Fruit fly (Drosophila melanogaster) whole organism, embryonic: Measurements from ENCODE around the gene Iris.

Source experiments
- ATbp ChIP-seq: fragments of 200-800 bp; sonication (Bioruptor generic); optimal IDR thresholded peaks from 2 replicates; lab custom pipeline; 2017; ENCODE audit warnings: missing biosample characterization, mild to moderate bottlenecking, missing genetic modification characterization, missing genetic modification reagents
- Atf6 ChIP-seq: fragments of 200-800 bp; sonication (Bioruptor generic); IDR thresholded peaks from 2 replicates; pipeline ENCODE4 v1.3.6; 2022; ENCODE audit warnings: missing biosample characterization, missing genetic modification characterization
- Awh ChIP-seq: fragments of 200-800 bp; sonication (Bioruptor generic); IDR thresholded peaks from 2 replicates; pipeline ENCODE4, ENCODE4 v1.3.6; 2022; ENCODE audit warnings: missing biosample characterization, missing genetic modification characterization
- CG10147 ChIP-seq: fragments of 200-800 bp; sonication (Bioruptor generic); optimal IDR thresholded peaks from 2 replicates; lab custom pipeline; 2019; ENCODE audit warnings: missing biosample characterization, mild to moderate bottlenecking, missing genetic modification characterization, moderate library complexity
- CG12299 ChIP-seq: fragments of 200-800 bp; sonication (Bioruptor generic); optimal IDR thresholded peaks from 2 replicates; lab custom pipeline; 2018; ENCODE audit warnings: missing biosample characterization, mild to moderate bottlenecking, missing genetic modification characterization
- CG13123 ChIP-seq: fragments of 200-800 bp; sonication (Bioruptor generic); optimal IDR thresholded peaks from 2 replicates; lab custom pipeline; 2016; ENCODE audit warnings: missing biosample characterization, missing genetic modification characterization
- CG16813 ChIP-seq: fragments of 200-800 bp; sonication (Bioruptor generic); IDR thresholded peaks from 3 replicates; pipeline ENCODE4 v1.3.6; 2022; ENCODE audit warnings: missing biosample characterization, missing genetic modification characterization; ENCODE audit not compliant: partially characterized antibody
- CG17385 ChIP-seq: fragments of 200-800 bp; sonication (Bioruptor generic); optimal IDR thresholded peaks from 3 replicates; lab custom pipeline; 2018; ENCODE audit warnings: missing biosample characterization, mild to moderate bottlenecking, missing genetic modification characterization
- CG2678 ChIP-seq: fragments of 200-800 bp; sonication (Bioruptor generic); optimal IDR thresholded peaks from 3 replicates; lab custom pipeline; 2019; ENCODE audit warnings: missing biosample characterization, mild to moderate bottlenecking, missing genetic modification characterization, moderate library complexity
- CG3163 ChIP-seq: fragments of 200-800 bp; sonication (Bioruptor generic); optimal IDR thresholded peaks from 3 replicates; lab custom pipeline; 2016; ENCODE audit warnings: missing biosample characterization, missing genetic modification characterization
- CG3995 ChIP-seq: fragments of 200-800 bp; sonication (Bioruptor generic); optimal IDR thresholded peaks from 3 replicates; lab custom pipeline; 2016; ENCODE audit warnings: missing biosample characterization, missing genetic modification characterization
- CG4707 ChIP-seq: fragments of 200-800 bp; sonication (Bioruptor generic); optimal IDR thresholded peaks from 2 replicates; lab custom pipeline; 2018; ENCODE audit warnings: missing biosample characterization, mild to moderate bottlenecking, missing genetic modification characterization, moderate library complexity
- CG6683 ChIP-seq: fragments of 200-800 bp; sonication (Bioruptor generic); optimal IDR thresholded peaks from 2 replicates; lab custom pipeline; 2017; ENCODE audit warnings: missing biosample characterization, mild to moderate bottlenecking, missing genetic modification characterization, missing genetic modification reagents
- CG7786 ChIP-seq: fragments of 200-800 bp; sonication (Bioruptor generic); optimal IDR thresholded peaks from 2 replicates; lab custom pipeline; 2016; ENCODE audit warnings: missing biosample characterization, missing genetic modification characterization
- CG8478 ChIP-seq: fragments of >200 bp; optimal IDR thresholded peaks from 2 replicates; lab custom pipeline; 2018
- CG8944 ChIP-seq: fragments of 200-800 bp; sonication (Bioruptor generic); optimal IDR thresholded peaks from 3 replicates; lab custom pipeline; 2016; ENCODE audit warnings: missing biosample characterization, missing genetic modification characterization
- CG9215 ChIP-seq: fragments of 200-800 bp; sonication (Bioruptor generic); IDR thresholded peaks from 2 replicates; pipeline ENCODE4 v1.3.6; 2022; ENCODE audit warnings: missing biosample characterization, missing genetic modification characterization
- Elba2 ChIP-seq: fragments of 200-800 bp; sonication (Bioruptor generic); optimal IDR thresholded peaks from 3 replicates; lab custom pipeline; 2016; ENCODE audit warnings: missing biosample characterization, missing genetic modification characterization
- Ets65A ChIP-seq: fragments of 200-800 bp; sonication (Bioruptor generic); peaks from one replicate; lab custom pipeline; 2016; ENCODE audit warnings: missing biosample characterization, missing genetic modification characterization
- Ets97D ChIP-seq: fragments of 200-800 bp; sonication (Bioruptor generic); optimal IDR thresholded peaks from 3 replicates; lab custom pipeline; 2016; ENCODE audit warnings: missing biosample characterization, missing genetic modification characterization
- Gsc ChIP-seq: fragments of 200-800 bp; sonication (Bioruptor generic); IDR thresholded peaks from 2 replicates; pipeline ENCODE4 v1.3.6; 2022; ENCODE audit warnings: missing biosample characterization, missing genetic modification characterization
- HmgZ ChIP-seq: fragments of 200-800 bp; sonication (Bioruptor generic); optimal IDR thresholded peaks from 2 replicates; lab custom pipeline; 2018; ENCODE audit warnings: missing biosample characterization, mild to moderate bottlenecking, missing genetic modification characterization
- Hmr ChIP-seq: fragments of 200-800 bp; sonication (Bioruptor generic); optimal IDR thresholded peaks from 3 replicates; lab custom pipeline; 2017; ENCODE audit warnings: mild to moderate bottlenecking, missing biosample characterization, missing genetic modification reagents, missing genetic modification characterization
- Hr39 ChIP-seq: fragments of >200 bp; optimal IDR thresholded peaks from 2 replicates; lab custom pipeline; 2017
- Mad ChIP-seq: fragments of 200-800 bp; sonication (Bioruptor generic); optimal IDR thresholded peaks from 2 replicates; lab custom pipeline; 2016; ENCODE audit warnings: missing biosample characterization, missing genetic modification characterization
- NfI ChIP-seq: fragments of 200-800 bp; sonication (Bioruptor generic); optimal IDR thresholded peaks from 3 replicates; lab custom pipeline; 2018; ENCODE audit warnings: missing biosample characterization, mild to moderate bottlenecking, missing genetic modification characterization, moderate library complexity
- Oaz ChIP-seq: fragments of 200-800 bp; sonication (Bioruptor generic); IDR thresholded peaks from 2 replicates; pipeline ENCODE4 v1.3.6; 2022; ENCODE audit warnings: missing biosample characterization, missing genetic modification characterization
- Poxn ChIP-seq: fragments of 200-800 bp; sonication (Bioruptor generic); IDR thresholded peaks from 2 replicates; pipeline ENCODE4 v1.3.6; 2022; ENCODE audit warnings: missing biosample characterization, missing genetic modification characterization
- Trl ChIP-seq, 3 experiments: fragments of >200 bp in 2 of 3; fragments of 200-800 bp in 1 of 3; sonication (Bioruptor generic) in 1 of 3; optimal IDR thresholded peaks; 2 replicates in 1 of 3; 3 replicates in 2 of 3; lab custom pipeline; 2016 to 2017; ENCODE audit warnings: missing biosample characterization in 1 of 3, missing genetic modification characterization in 1 of 3
- Xbp1 ChIP-seq: fragments of 200-800 bp; sonication (Bioruptor generic); optimal IDR thresholded peaks from 3 replicates; lab custom pipeline; 2016; ENCODE audit warnings: missing biosample characterization, mild to moderate bottlenecking, missing genetic modification characterization
- Xrp1 ChIP-seq: fragments of 200-800 bp; sonication (Bioruptor generic); IDR thresholded peaks from 2 replicates; pipeline ENCODE4 v1.3.6; 2022; ENCODE audit warnings: missing biosample characterization, missing genetic modification characterization
- bigmax ChIP-seq: fragments of 200-800 bp; sonication (Bioruptor generic); optimal IDR thresholded peaks from 2 replicates; lab custom pipeline; 2018; ENCODE audit warnings: missing biosample characterization, mild to moderate bottlenecking, missing genetic modification characterization
- cg ChIP-seq: fragments of 200-800 bp; sonication (Bioruptor generic); optimal IDR thresholded peaks from 3 replicates; lab custom pipeline; 2019; ENCODE audit warnings: missing biosample characterization, mild to moderate bottlenecking, missing genetic modification characterization, moderate library complexity
- croc ChIP-seq: fragments of 200-800 bp; sonication (Bioruptor generic); conservative IDR thresholded peaks from 3 replicates; pipeline ENCODE4 v1.3.6; 2022; ENCODE audit warnings: missing biosample characterization, missing genetic modification characterization
- crp ChIP-seq, 2 experiments: fragments of 200-800 bp; sonication (Bioruptor generic); optimal IDR thresholded peaks; 2 replicates in 1 of 2; 3 replicates in 1 of 2; lab custom pipeline; 2017; ENCODE audit warnings: missing biosample characterization in 2 of 2, missing genetic modification characterization in 2 of 2, mild to moderate bottlenecking in 1 of 2, moderate library complexity in 1 of 2
- dpn ChIP-seq, 2 experiments: fragments of 200-800 bp; sonication (Bioruptor generic); optimal IDR thresholded peaks; 3 replicates each; lab custom pipeline; 2016; ENCODE audit warnings: missing biosample characterization in 2 of 2, missing genetic modification characterization in 2 of 2
- ems ChIP-seq: fragments of 200-800 bp; sonication (Bioruptor generic); optimal IDR thresholded peaks from 3 replicates; lab custom pipeline; 2016; ENCODE audit warnings: missing biosample characterization, missing genetic modification characterization
- fu2 ChIP-seq: fragments of 200-800 bp; sonication (Bioruptor generic); optimal IDR thresholded peaks from 2 replicates; lab custom pipeline; 2016; ENCODE audit warnings: missing biosample characterization, missing genetic modification characterization
- hb ChIP-seq: fragments of 200-800 bp; sonication (Bioruptor generic); IDR thresholded peaks from 3 replicates; pipeline ENCODE4 v1.3.6; 2022; ENCODE audit warnings: missing biosample characterization, missing genetic modification characterization; ENCODE audit not compliant: partially characterized antibody
- hkb ChIP-seq, 2 experiments: fragments of 200-800 bp in 1 of 2; fragments of >200 bp in 1 of 2; sonication (Bioruptor generic) in 1 of 2; IDR thresholded peaks in 1 of 2; optimal IDR thresholded peaks in 1 of 2; 2 replicates each; pipeline versions ENCODE4 v1.3.6 to Lab custom; 2017 to 2022; ENCODE audit warnings: missing biosample characterization in 1 of 2, missing genetic modification characterization in 1 of 2
- ken ChIP-seq: fragments of 200-800 bp; sonication (Bioruptor generic); IDR thresholded peaks from 3 replicates; pipeline ENCODE4 v1.3.6; 2022; ENCODE audit warnings: missing biosample characterization, missing genetic modification characterization
- lbe ChIP-seq: fragments of 200-800 bp; sonication (Bioruptor generic); optimal IDR thresholded peaks from 2 replicates; lab custom pipeline; 2016; ENCODE audit warnings: missing biosample characterization, mild to moderate bottlenecking, missing genetic modification characterization
- lmd ChIP-seq: fragments of 200-800 bp; sonication (Bioruptor generic); IDR thresholded peaks from 2 replicates; pipeline ENCODE4 v1.3.6; 2022; ENCODE audit warnings: missing biosample characterization, missing genetic modification characterization
- onecut ChIP-seq: fragments of 200-800 bp; sonication (Bioruptor generic); IDR thresholded peaks from 2 replicates; pipeline ENCODE4 v1.3.6; 2022; ENCODE audit warnings: missing biosample characterization, missing genetic modification characterization
- pfk ChIP-seq: fragments of 200-800 bp; sonication (Bioruptor generic); optimal IDR thresholded peaks from 2 replicates; lab custom pipeline; 2018; ENCODE audit warnings: missing biosample characterization, mild to moderate bottlenecking, missing genetic modification characterization, moderate library complexity
- run ChIP-seq: fragments of 200-800 bp; sonication (Bioruptor generic); optimal IDR thresholded peaks from 3 replicates; lab custom pipeline; 2018; ENCODE audit warnings: missing biosample characterization, mild to moderate bottlenecking, missing genetic modification characterization
- sim ChIP-seq: fragments of 200-800 bp; sonication (Bioruptor generic); IDR thresholded peaks from 2 replicates; pipeline ENCODE4 v1.3.6; 2022; ENCODE audit warnings: missing biosample characterization, missing genetic modification characterization
- stwl ChIP-seq: fragments of 200-800 bp; sonication (Bioruptor generic); optimal IDR thresholded peaks from 3 replicates; lab custom pipeline; 2018; ENCODE audit warnings: missing biosample characterization, mild to moderate bottlenecking, missing genetic modification characterization, moderate library complexity
- trem ChIP-seq: fragments of 200-800 bp; optimal IDR thresholded peaks from 3 replicates; lab custom pipeline; 2019; ENCODE audit warnings: missing biosample characterization, mild to moderate bottlenecking, missing genetic modification characterization, moderate library complexity
- trh ChIP-seq: fragments of 200-800 bp; sonication (Bioruptor generic); optimal IDR thresholded peaks from 2 replicates; lab custom pipeline; 2016; ENCODE audit warnings: missing biosample characterization, missing genetic modification characterization
- tup ChIP-seq: fragments of 200-800 bp; sonication (Bioruptor generic); optimal IDR thresholded peaks from 2 replicates; lab custom pipeline; 2016; ENCODE audit warnings: missing biosample characterization, mild to moderate bottlenecking, missing genetic modification characterization, moderate library complexity
- twi ChIP-seq: fragments of 200-800 bp; optimal IDR thresholded peaks from 2 replicates; lab custom pipeline; 2019; ENCODE audit warnings: missing biosample characterization, mild to moderate bottlenecking, missing genetic modification characterization, moderate library complexity

The Iris gene

dm6 chr2L:1177522-1177921 is 43.6 kb upstream of the Iris start, which contains the start of gene CG4896 (continued):
- TF ChIP-seq Xbp1 (GFP tag; lab: Kevin White, UChicago) = peak; percentile 19
- no peak for TF ChIP-seq CG4707
- no peak for TF ChIP-seq CG8944
- peak; percentile 51 for TF ChIP-seq Ets97D (GFP tag; lab: Kevin White, UChicago)
- no peak for TF ChIP-seq trh (GFP tag; lab: Kevin White, UChicago)
- TF ChIP-seq trem (tag; lab: Kevin White, UChicago) = no peak
- TF ChIP-seq bigmax (GFP tag; lab: Kevin White, UChicago) = no peak
- TF ChIP-seq onecut = no peak; the same call in 1 of the 2 replicates
- peak; percentile 28 for TF ChIP-seq ems (GFP tag; lab: Kevin White, UChicago)
- TF ChIP-seq Hmr (GFP tag; lab: Kevin White, UChicago) = no peak
- peak; percentile 27; the same call in 1 of the 2 replicates for TF ChIP-seq Xrp1 (GFP tag; lab: Robert Waterston, UW)
- peak; percentile 6 for TF ChIP-seq fu2 (GFP tag; lab: Kevin White, UChicago)
- TF ChIP-seq twi (tag; lab: Kevin White, UChicago) = no peak
- peak; percentile 55; the same call in 2 of the 3 replicates for TF ChIP-seq CG16813
- no peak for TF ChIP-seq Trl (optimal IDR thresholded peaks at IDR 0.05; lab: Kevin White, UChicago)
- peak; percentile 17 for TF ChIP-seq Trl (GFP tag; optimal IDR thresholded peaks at IDR 0.05; lab: Kevin White, UChicago)
- no peak for TF ChIP-seq CG6683 (GFP tag; lab: Kevin White, UChicago)
- TF ChIP-seq HmgZ (tag; lab: Kevin White, UChicago) = peak; percentile 37
- no peak for TF ChIP-seq ATbp (GFP tag; lab: Kevin White, UChicago)
- TF ChIP-seq dpn (GFP tag; optimal IDR thresholded peaks at IDR 0.05; lab: Kevin White, UChicago) = peak; percentile 5 to 7
- TF ChIP-seq Poxn = no peak
- TF ChIP-seq Oaz (GFP tag; lab: Robert Waterston, UW) = no peak
- no peak for TF ChIP-seq CG10147 (GFP tag; lab: Kevin White, UChicago)
- TF ChIP-seq Hr39 (lab: Kevin White, UChicago) = no peak
- no peak for TF ChIP-seq crp (GFP tag; optimal IDR thresholded peaks at IDR 0.05; lab: Kevin White, UChicago)
- TF ChIP-seq Elba2 (GFP tag; lab: Kevin White, UChicago) = no peak
- TF ChIP-seq Awh (GFP tag; lab: Robert Waterston, UW) = no peak
- no peak for TF ChIP-seq CG17385 (GFP tag; lab: Kevin White, UChicago)
- TF ChIP-seq CG13123 = no peak
- TF ChIP-seq hb = peak; percentile 66; the same call in 2 of the 3 replicates
- no peak for TF ChIP-seq lmd (GFP tag; lab: Robert Waterston, UW)
- no peak for TF ChIP-seq run (tag; lab: Kevin White, UChicago)
- no peak for TF ChIP-seq CG3163 (GFP tag; lab: Kevin White, UChicago)
- TF ChIP-seq Mad (GFP tag; lab: Kevin White, UChicago) = no peak
- TF ChIP-seq CG12299 (tag; lab: Kevin White, UChicago) = no peak
- TF ChIP-seq lbe = no peak
- no peak for TF ChIP-seq hkb (optimal IDR thresholded peaks at IDR 0.05; lab: Kevin White, UChicago)
- no peak for TF ChIP-seq hkb (GFP tag; IDR thresholded peaks at IDR 0.05; lab: Robert Waterston, UW)
- TF ChIP-seq tup = no peak
- TF ChIP-seq NfI = no peak
- no peak for TF ChIP-seq CG9215 (GFP tag; lab: Robert Waterston, UW)
- TF ChIP-seq pfk (GFP tag; lab: Kevin White, UChicago) = no peak
- peak; percentile 4 for TF ChIP-seq CG7786
- no peak for TF ChIP-seq ken (GFP tag; lab: Robert Waterston, UW)
- TF ChIP-seq sim (GFP tag; lab: Robert Waterston, UW) = no peak
- TF ChIP-seq cg (GFP tag; lab: Kevin White, UChicago) = no peak
- TF ChIP-seq CG8478 = no peak
- no peak for TF ChIP-seq Atf6 (GFP tag; lab: Robert Waterston, UW)
- TF ChIP-seq Ets65A (GFP tag; lab: Kevin White, UChicago) = no peak
- peak; percentile 82 for TF ChIP-seq stwl (tag; lab: Kevin White, UChicago)
- no peak for TF ChIP-seq croc (GFP tag; lab: Robert Waterston, UW)
- no peak for TF ChIP-seq CG3995 (GFP tag; lab: Kevin White, UChicago)
- TF ChIP-seq Gsc (GFP tag; lab: Robert Waterston, UW) = no peak
- no peak for TF ChIP-seq CG2678 (tag; lab: Kevin White, UChicago)
